Fruit fly (Drosophila melanogaster): Measurements from ENCODE around the gene CG9396.

The CG9396 gene

DNA sequence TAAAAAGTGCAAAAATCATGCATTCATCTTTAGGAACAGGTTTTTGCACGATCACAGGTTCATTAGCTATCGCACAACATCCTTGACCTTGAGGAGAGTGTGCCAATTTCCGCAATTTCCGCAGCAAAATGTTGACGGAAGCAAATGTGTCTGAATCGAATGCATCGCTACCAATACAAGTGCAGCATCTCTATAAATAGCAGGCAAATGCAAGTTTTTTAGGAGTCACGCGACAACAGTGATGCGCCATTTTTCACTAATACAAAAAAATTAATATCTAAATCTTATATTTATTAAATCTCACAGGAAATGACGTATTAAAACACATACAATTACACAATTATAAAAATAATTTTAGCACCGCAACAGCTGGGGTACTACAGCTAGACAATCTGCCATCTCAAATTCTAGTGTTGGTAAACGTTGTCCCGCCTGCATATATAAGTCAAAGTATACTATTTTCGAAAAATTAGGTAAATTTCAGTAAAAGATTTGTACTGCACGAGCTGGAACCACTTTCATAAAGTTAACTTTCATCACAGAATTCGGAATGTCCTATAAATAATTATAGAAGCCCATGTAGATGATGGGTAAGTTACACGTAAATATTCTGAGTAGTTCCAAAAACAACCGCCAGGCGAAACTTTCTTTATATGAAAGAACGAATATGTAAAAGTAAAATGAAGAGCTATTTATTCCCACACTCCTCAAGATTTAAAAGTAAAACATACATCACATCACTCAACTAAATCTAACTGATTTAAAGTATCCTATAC, 2.6 kb upstream of the CG9396 start, which contains the start of gene CG9399 (continued):
- TF ChIP-seq Neu2 (GFP tag; optimal IDR thresholded peaks at IDR 0.05; ENCODE audit: borderline replicate concordance) (peak; percentile 13), CG12942 (GFP tag; optimal IDR thresholded peaks at IDR 0.05) (peak; percentile 97), eve (GFP tag; optimal IDR thresholded peaks at IDR 0.05) (no peak), CG6813 (GFP tag; optimal IDR thresholded peaks at IDR 0.05) (peak; percentile 94), stwl (tag; optimal IDR thresholded peaks at IDR 0.05) (peak; percentile 83), sd (tag; optimal IDR thresholded peaks at IDR 0.05) (peak; percentile 84), CG5953 (GFP tag; IDR thresholded peaks at IDR 0.05) (peak; percentile 98), Gsc (GFP tag; IDR thresholded peaks at IDR 0.05) (peak; percentile 93), Opbp (GFP tag; IDR thresholded peaks at IDR 0.05; ENCODE audit: partially characterized antibody) (no peak), tna (GFP tag; IDR thresholded peaks at IDR 0.05; ENCODE audit: partially characterized antibody) (no peak), NC2α (GFP tag; optimal IDR thresholded peaks at IDR 0.05) (peak; percentile 81), CG17361 (GFP tag; IDR thresholded peaks at IDR 0.05) (peak; percentile 97), CG43689 (GFP tag; IDR thresholded peaks at IDR 0.05) (peak; percentile 97), dmrt11E (tag; optimal IDR thresholded peaks at IDR 0.05) (peak; percentile 97), CG31365 (tag; optimal IDR thresholded peaks at IDR 0.05) (peak; percentile 64), pzg (GFP tag; optimal IDR thresholded peaks at IDR 0.05) (peak; percentile 59), Sry-β (GFP tag; optimal IDR thresholded peaks at IDR 0.05) (peak; percentile 97), CG8765 (GFP tag; IDR thresholded peaks at IDR 0.05) (peak; percentile 97), CG16779 (GFP tag; IDR thresholded peaks at IDR 0.05) (peak; percentile 89), D19A (tag; optimal IDR thresholded peaks at IDR 0.05) (peak; percentile 92), CG9817 (tag; optimal IDR thresholded peaks at IDR 0.05) (peak; percentile 94), maf-S (GFP tag; optimal IDR thresholded peaks at IDR 0.05) (peak; percentile 90), pita (GFP tag; optimal IDR thresholded peaks at IDR 0.05) (peak; percentile 55), luna (GFP tag; optimal IDR thresholded peaks at IDR 0.05) (peak; percentile 77), caup (GFP tag; optimal IDR thresholded peaks at IDR 0.05; ENCODE audit: severe bottlenecking) (peak; percentile 95), ap (GFP tag; IDR thresholded peaks at IDR 0.05) (peak; percentile 98), CG6854 (GFP tag; optimal IDR thresholded peaks at IDR 0.05) (peak; percentile 90), dati (GFP tag; IDR thresholded peaks at IDR 0.05) (peak; percentile 96), Atf-2 (GFP tag; optimal IDR thresholded peaks at IDR 0.05) (peak; percentile 91), CG3163 (GFP tag; optimal IDR thresholded peaks at IDR 0.05) (peak; percentile 71), Doc2 (GFP tag; IDR thresholded peaks at IDR 0.05) (peak; percentile 85), Scr (GFP tag; IDR thresholded peaks at IDR 0.05; ENCODE audit: partially characterized antibody) (peak; percentile 49), sr (GFP tag; IDR thresholded peaks at IDR 0.05) (peak; percentile 92; the same call in 2 of the 3 replicates), CG17186 (GFP tag; optimal IDR thresholded peaks at IDR 0.05) (peak; percentile 86), CG13287 (GFP tag; IDR thresholded peaks at IDR 0.05; ENCODE audit: partially characterized antibody) (peak; percentile 27; the same call in 1 of the 2 replicates), CG14667 (GFP tag; IDR thresholded peaks at IDR 0.05) (peak; percentile 98), cad (GFP tag; optimal IDR thresholded peaks at IDR 0.05) (no peak), CG3065 (GFP tag; optimal IDR thresholded peaks at IDR 0.05) (peak; percentile 94), Ada2b (GFP tag; IDR thresholded peaks at IDR 0.05) (peak; percentile 95), B-H2 (GFP tag; optimal IDR thresholded peaks at IDR 0.05) (peak; percentile 94), CG14441 (GFP tag; IDR thresholded peaks at IDR 0.05) (peak; percentile 98), gt (GFP tag; IDR thresholded peaks at IDR 0.05) (peak; percentile 96), Meics (GFP tag; optimal IDR thresholded peaks at IDR 0.05) (peak; percentile 95), bcd (GFP tag; optimal IDR thresholded peaks at IDR 0.05) (peak; percentile 97), CG17385 (GFP tag; optimal IDR thresholded peaks at IDR 0.05) (peak; percentile 94), Ets65A (GFP tag) (peak; percentile 99), CG8089 (GFP tag; optimal IDR thresholded peaks at IDR 0.05) (peak; percentile 88), CG2678 (tag; optimal IDR thresholded peaks at IDR 0.05) (peak; percentile 96), ind (GFP tag; optimal IDR thresholded peaks at IDR 0.05) (peak; percentile 97)

Measured in whole organism, embryonic.